Worm (Caenorhabditis elegans) whole organism, midembryonic: ENCODE results near the gene srw-12.
A peak's percentile ranks its signal among the peaks of the same experiment; 100 is the strongest.
"Not testable (repeated sequence)": the region's sequence is repeated elsewhere in the genome, so short reads cannot be mapped to it uniquely, and the experiment has no call there.

Experiments
- T22C8.4 ChIP-seq: fragments of 200-800 bp; sonication (Bioruptor generic); IDR thresholded peaks from 2 replicates; pipeline ENCODE4 v1.3.6; 2022; ENCODE audit warnings: missing genetic modification characterization, missing compliant biosample characterization
- cog-1 ChIP-seq: sonication (generic microtip); optimal IDR thresholded peaks from 2 replicates; lab custom pipeline; 2016; ENCODE audit warnings: missing genetic modification characterization, missing compliant biosample characterization
- flt-1 ChIP-seq: fragments of 200-800 bp; sonication (Bioruptor generic); IDR thresholded peaks from 2 replicates; pipeline ENCODE4 v1.3.6; 2022; ENCODE audit warnings: missing genetic modification characterization, missing compliant biosample characterization
- klf-2 ChIP-seq: fragments of 200-800 bp; sonication (Bioruptor generic); conservative IDR thresholded peaks from 2 replicates; pipeline ENCODE4 v1.3.6; 2022; ENCODE audit warnings: missing genetic modification reagents, missing genetic modification characterization, missing compliant biosample characterization
- med-1 ChIP-seq: sonication (generic microtip); optimal IDR thresholded peaks from 2 replicates; lab custom pipeline; 2017; ENCODE audit warnings: missing genetic modification characterization, mild to moderate bottlenecking, missing compliant biosample characterization, antibody characterized with exemption, missing genetic modification reagents; ENCODE audit not compliant: insufficient read depth
- ref-1 ChIP-seq: fragments of 200-800 bp; sonication (Bioruptor generic); conservative IDR thresholded peaks from 2 replicates; pipeline ENCODE4 v1.3.6; 2022; ENCODE audit warnings: missing genetic modification reagents, missing genetic modification characterization, missing compliant biosample characterization
- tab-1 ChIP-seq: fragments of 200-800 bp; sonication (Bioruptor generic); IDR thresholded peaks from 2 replicates; pipeline ENCODE4 v1.3.6; 2022; ENCODE audit warnings: missing genetic modification characterization, missing compliant biosample characterization
- ztf-23 ChIP-seq: fragments of 200-800 bp; sonication (Bioruptor generic); IDR thresholded peaks from 2 replicates; pipeline ENCODE4 v1.3.6; 2022; ENCODE audit warnings: missing genetic modification reagents, missing genetic modification characterization, missing compliant biosample characterization
- ztf-29 ChIP-seq: fragments of 200-800 bp; sonication (Bioruptor generic); IDR thresholded peaks from 2 replicates; pipeline ENCODE4 v1.3.6; 2022; ENCODE audit warnings: missing genetic modification reagents, missing genetic modification characterization, missing compliant biosample characterization

Gene srw-12

DNA sequence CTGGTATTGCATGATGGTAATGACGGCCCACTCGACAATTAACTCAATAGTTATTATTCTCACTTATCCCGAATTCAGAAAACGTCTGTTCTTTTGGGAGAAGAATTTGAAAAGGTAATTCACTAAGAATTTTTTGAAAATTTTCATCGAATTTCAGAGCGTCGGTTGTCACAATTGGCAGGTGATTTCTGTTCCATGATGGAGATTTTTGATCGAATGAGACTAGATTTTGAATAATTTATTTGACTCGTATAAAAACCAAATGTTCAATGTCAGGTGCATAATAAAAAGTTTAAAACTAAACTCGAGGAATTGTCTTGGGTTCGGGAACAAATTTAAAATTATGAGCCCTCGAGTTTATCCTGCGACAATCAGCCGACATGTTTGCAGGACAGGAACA is 21.7 kb downstream of the srw-12 start, which contains the start of gene sri-25:
TSS of gene sri-25 (plus strand) at position 301 of the 400 bp plus-strand sequence.
- TF ChIP-seq ztf-23 (GFP tag; lab: Robert Waterston, UW) (no peak), ztf-29 (no peak)

ce11 chrV:15215175-15215574 is 23.3 kb downstream of the srw-12 start, which contains the start of gene sri-26:
sri-26 (plus strand) TSS chrV:15215475.
- TF ChIP-seq ref-1; flt-1 (GFP tag; lab: Robert Waterston, UW); T22C8.4 (GFP tag; lab: Robert Waterston, UW): not testable (repeated sequence)

- TF ChIP-seq ref-1; flt-1 (GFP tag; lab: Robert Waterston, UW); med-1 (GFP tag; lab: Kevin White, UChicago): not testable (repeated sequence)
Observed at ce11 chrV:15211869-15212268, 26.6 kb downstream of the srw-12 start, which contains the start of gene sri-24. sri-24 (plus strand) TSS chrV:15212169.

- TF ChIP-seq flt-1, klf-2, ztf-23 (GFP tag; lab: Robert Waterston, UW): not testable (repeated sequence)
Observed at ce11 chrV:15207681-15208080, 30.8 kb downstream of the srw-12 start, which contains the start of gene C41G6.12. C41G6.12 (minus strand) TSS chrV:15207781.

DNA sequence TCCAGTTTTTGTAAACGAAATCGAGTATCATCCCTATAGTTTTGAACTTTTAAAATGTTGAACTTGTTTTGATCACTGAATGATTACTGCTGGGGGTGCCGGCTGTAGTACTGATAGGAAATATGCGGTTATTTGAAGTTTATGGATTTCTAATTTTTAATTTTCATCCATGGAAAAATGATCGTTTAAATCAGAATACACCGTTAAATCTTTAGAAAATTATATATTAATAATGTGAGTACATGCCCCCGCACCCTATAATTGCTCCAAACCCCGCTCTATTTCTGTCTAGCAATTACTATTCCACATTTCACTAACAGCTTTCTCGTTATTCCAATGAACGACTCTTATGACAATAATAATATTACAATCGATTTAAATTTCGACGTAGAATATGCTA is 38.7 kb downstream of the srw-12 start, which contains the start of gene Y75B12B.10:
TSS of gene Y75B12B.10 (plus strand) at position 301 of the 400 bp plus-strand sequence.
- no peak for TF ChIP-seq cog-1 (tag; lab: Kevin White, UChicago)
- TF ChIP-seq ref-1 = no peak
- no peak for TF ChIP-seq ztf-29
- TF ChIP-seq tab-1 = no peak
- no peak for TF ChIP-seq med-1 (GFP tag; lab: Kevin White, UChicago)
- TF ChIP-seq flt-1 (GFP tag; lab: Robert Waterston, UW) = no peak

DNA sequence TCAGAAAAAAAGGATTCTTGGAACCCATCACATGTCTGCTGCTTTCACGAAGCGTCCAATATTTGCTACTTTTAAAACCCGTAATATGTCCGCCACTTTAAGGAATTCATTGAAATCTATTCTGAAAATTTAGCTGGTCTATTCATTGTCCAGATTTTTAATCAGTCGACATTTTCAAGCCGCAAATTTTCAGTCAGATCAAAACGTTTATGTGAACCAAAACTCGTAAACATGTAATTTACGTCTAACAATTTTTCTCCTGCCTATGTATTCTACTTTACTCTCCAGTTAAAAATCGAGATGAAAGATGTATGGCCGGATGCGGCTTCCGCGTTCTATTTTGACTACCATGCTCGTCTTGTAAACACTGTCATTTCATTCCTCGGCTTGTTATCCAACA is 40.5 kb downstream of the srw-12 start, which contains the start of gene srw-1:
TSS of gene srw-1 (plus strand) at position 301 of the 400 bp plus-strand sequence.
- TF ChIP-seq flt-1 (GFP tag; lab: Robert Waterston, UW) = no peak
- no peak for TF ChIP-seq klf-2 (GFP tag; lab: Robert Waterston, UW)
- TF ChIP-seq ztf-23 (GFP tag; lab: Robert Waterston, UW) = no peak
- no peak for TF ChIP-seq ztf-29
- no peak for TF ChIP-seq ref-1
- no peak for TF ChIP-seq cog-1 (tag; lab: Kevin White, UChicago)
- TF ChIP-seq tab-1 = no peak
- TF ChIP-seq T22C8.4 (GFP tag; lab: Robert Waterston, UW) = no peak
- TF ChIP-seq med-1 (GFP tag; lab: Kevin White, UChicago) = no peak

ce11 chrV:15193909-15194308 is 44.5 kb downstream of the srw-12 start, which contains the start of gene Y75B12B.13:
Y75B12B.13 (minus strand) TSS chrV:15194009.
- no peak for TF ChIP-seq ztf-29
- no peak for TF ChIP-seq klf-2 (GFP tag; lab: Robert Waterston, UW)
- TF ChIP-seq T22C8.4 (GFP tag; lab: Robert Waterston, UW) = no peak
- TF ChIP-seq cog-1 (tag; lab: Kevin White, UChicago) = no peak
- no peak for TF ChIP-seq med-1 (GFP tag; lab: Kevin White, UChicago)
- TF ChIP-seq ztf-23 (GFP tag; lab: Robert Waterston, UW) = no peak
- no peak for TF ChIP-seq ref-1
- no peak for TF ChIP-seq tab-1
- no peak for TF ChIP-seq flt-1 (GFP tag; lab: Robert Waterston, UW)

- TF ChIP-seq ztf-29 (no peak), tab-1 (no peak), ref-1 (no peak), flt-1 (GFP tag; lab: Robert Waterston, UW) (no peak), T22C8.4 (GFP tag; lab: Robert Waterston, UW) (no peak), klf-2 (GFP tag; lab: Robert Waterston, UW) (no peak), cog-1 (tag; lab: Kevin White, UChicago) (no peak), ztf-23 (GFP tag; lab: Robert Waterston, UW) (no peak), med-1 (GFP tag; lab: Kevin White, UChicago) (no peak)
Observed at ce11 chrV:15192377-15192776, 46.1 kb downstream of the srw-12 start, which contains the start of gene plc-2. plc-2 (plus strand) TSS chrV:15192572.

- TF ChIP-seq med-1 (GFP tag; lab: Kevin White, UChicago) = no peak
- TF ChIP-seq T22C8.4 (GFP tag; lab: Robert Waterston, UW) = no peak
- no peak for TF ChIP-seq ref-1
- TF ChIP-seq ztf-29 = no peak
- TF ChIP-seq klf-2 (GFP tag; lab: Robert Waterston, UW) = no peak
- no peak for TF ChIP-seq ztf-23 (GFP tag; lab: Robert Waterston, UW)
- TF ChIP-seq cog-1 (tag; lab: Kevin White, UChicago) = no peak
- no peak for TF ChIP-seq flt-1 (GFP tag; lab: Robert Waterston, UW)
- TF ChIP-seq tab-1 = no peak
Observed at ce11 chrV:15191971-15192370, 46.5 kb downstream of the srw-12 start.

ce11 chrV:15190903-15191302 is 47.5 kb downstream of the srw-12 start, which contains the start of gene Y75B12B.11:
Y75B12B.11 (plus strand) TSS chrV:15191296.
- TF ChIP-seq klf-2 (GFP tag; lab: Robert Waterston, UW) = peak; percentile 80
- TF ChIP-seq T22C8.4 (GFP tag; lab: Robert Waterston, UW) = peak; percentile 89
- peak; percentile 88 for TF ChIP-seq ztf-23 (GFP tag; lab: Robert Waterston, UW)
- TF ChIP-seq ztf-29 = peak; percentile 86
- TF ChIP-seq tab-1 = peak; percentile 95
- peak; percentile 51 for TF ChIP-seq med-1 (GFP tag; lab: Kevin White, UChicago)
- TF ChIP-seq ref-1 = peak; percentile 78
- peak; percentile 96 for TF ChIP-seq flt-1 (GFP tag; lab: Robert Waterston, UW)
- TF ChIP-seq cog-1 (tag; lab: Kevin White, UChicago) = peak; percentile 76
